Worm (Caenorhabditis elegans) whole organism, late embryonic: ENCODE results near the gene Y42A5A.5.

Source experiments
- C38D4.7 ChIP-seq: fragments of 200-800 bp; sonication (Bioruptor generic); optimal IDR thresholded peaks from 2 replicates; lab custom pipeline; 2018; ENCODE audit warnings: mild to moderate bottlenecking, missing genetic modification characterization, moderate library complexity, missing compliant biosample characterization
- F13H6.1 ChIP-seq: sonication (generic microtip); optimal IDR thresholded peaks from 2 replicates; lab custom pipeline; 2016; ENCODE audit warnings: missing genetic modification characterization, missing compliant biosample characterization
- Y22D7AL.16 ChIP-seq: sonication (generic microtip); optimal IDR thresholded peaks from 2 replicates; lab custom pipeline; 2016; ENCODE audit warnings: missing genetic modification characterization, missing compliant biosample characterization
- ahr-1 ChIP-seq: sonication (generic microtip); optimal IDR thresholded peaks from 2 replicates; lab custom pipeline; 2016; ENCODE audit warnings: missing genetic modification characterization, missing compliant biosample characterization
- ceh-14 ChIP-seq: sonication (generic microtip); optimal IDR thresholded peaks from 2 replicates; lab custom pipeline; 2016; ENCODE audit warnings: missing genotype, missing genetic modification characterization, missing compliant biosample characterization
- ceh-18 ChIP-seq: sonication (generic microtip); optimal IDR thresholded peaks from 2 replicates; lab custom pipeline; 2016; ENCODE audit warnings: missing genetic modification characterization, missing compliant biosample characterization
- ceh-2 ChIP-seq: sonication (generic microtip); optimal IDR thresholded peaks from 2 replicates; lab custom pipeline; 2016; ENCODE audit warnings: missing genotype, missing genetic modification characterization, missing compliant biosample characterization
- ceh-22 ChIP-seq: sonication (generic microtip); optimal IDR thresholded peaks from 2 replicates; lab custom pipeline; 2017; ENCODE audit warnings: missing biosample characterization, missing genetic modification characterization
- ceh-30 ChIP-seq: fragments of 150-350 bp; optimal IDR thresholded peaks from 2 replicates; lab custom pipeline; 2014; ENCODE audit warnings: missing biosample characterization, missing genetic modification characterization
- ceh-45 ChIP-seq: fragments of 200-800 bp; sonication (Bioruptor generic); IDR thresholded peaks from 2 replicates; pipeline ENCODE4 v1.3.6; 2022; ENCODE audit warnings: missing genetic modification reagents, missing genetic modification characterization, missing compliant biosample characterization
- ceh-9 ChIP-seq: sonication (generic microtip); optimal IDR thresholded peaks from 2 replicates; lab custom pipeline; 2016; ENCODE audit warnings: mild to moderate bottlenecking, missing genetic modification characterization, inconsistent platforms, missing compliant biosample characterization
- dmd-4 ChIP-seq: sonication (generic microtip); optimal IDR thresholded peaks from 2 replicates; lab custom pipeline; 2016; ENCODE audit warnings: borderline replicate concordance, missing genetic modification characterization, missing compliant biosample characterization
- elt-2 ChIP-seq: sonication (generic microtip); optimal IDR thresholded peaks from 2 replicates; lab custom pipeline; 2016; ENCODE audit warnings: missing genetic modification reagents, missing genetic modification characterization, missing compliant biosample characterization
- elt-4 ChIP-seq: sonication (generic microtip); optimal IDR thresholded peaks from 2 replicates; lab custom pipeline; 2016; ENCODE audit warnings: missing genetic modification characterization, missing compliant biosample characterization
- ets-4 ChIP-seq: sonication (generic microtip); optimal IDR thresholded peaks from 2 replicates; lab custom pipeline; 2016; ENCODE audit warnings: missing genetic modification characterization, missing compliant biosample characterization
- gmeb-2 ChIP-seq: sonication (generic microtip); optimal IDR thresholded peaks from 2 replicates; lab custom pipeline; 2016; ENCODE audit warnings: missing genetic modification characterization, inconsistent platforms, missing compliant biosample characterization
- hlh-30 ChIP-seq: sonication (generic microtip); optimal IDR thresholded peaks from 2 replicates; lab custom pipeline; 2017; ENCODE audit warnings: antibody characterized with exemption, missing genetic modification characterization, missing compliant biosample characterization; ENCODE audit not compliant: insufficient read depth
- hlh-6 ChIP-seq: sonication (generic microtip); optimal IDR thresholded peaks from 2 replicates; lab custom pipeline; 2016; ENCODE audit warnings: missing genotype, missing genetic modification characterization, missing compliant biosample characterization
- hlh-8 ChIP-seq: sonication (generic microtip); optimal IDR thresholded peaks from 2 replicates; lab custom pipeline; 2016; ENCODE audit warnings: missing genotype, missing genetic modification characterization, missing compliant biosample characterization
- lim-6 ChIP-seq: sonication (generic microtip); optimal IDR thresholded peaks from 2 replicates; lab custom pipeline; 2016; ENCODE audit warnings: missing genetic modification characterization, missing compliant biosample characterization
- lin-11 ChIP-seq: fragments of 200-800 bp; sonication (Bioruptor generic); optimal IDR thresholded peaks from 2 replicates; lab custom pipeline; 2018; ENCODE audit warnings: mild to moderate bottlenecking, missing genetic modification characterization, missing compliant biosample characterization
- madf-2 ChIP-seq: sonication (generic microtip); optimal IDR thresholded peaks from 2 replicates; lab custom pipeline; 2017; ENCODE audit warnings: missing genetic modification characterization, missing compliant biosample characterization
- nfya-1 ChIP-seq: sonication (generic microtip); optimal IDR thresholded peaks from 2 replicates; lab custom pipeline; 2017; ENCODE audit warnings: missing genetic modification characterization, mild to moderate bottlenecking, missing compliant biosample characterization, antibody characterized with exemption, moderate library complexity
- nhr-232 ChIP-seq: sonication (generic microtip); optimal IDR thresholded peaks from 2 replicates; lab custom pipeline; 2016; ENCODE audit warnings: missing genetic modification characterization, missing compliant biosample characterization
- pag-3 ChIP-seq: sonication (generic microtip); optimal IDR thresholded peaks from 2 replicates; lab custom pipeline; 2016; ENCODE audit warnings: missing compliant biosample characterization, missing genetic modification characterization, borderline replicate concordance
- pha-2 ChIP-seq: sonication (generic microtip); optimal IDR thresholded peaks from 2 replicates; lab custom pipeline; 2017; ENCODE audit warnings: mild to moderate bottlenecking, missing genetic modification characterization, missing compliant biosample characterization
- pha-4 ChIP-seq: fragments of 150-350 bp; optimal IDR thresholded peaks from 2 replicates; lab custom pipeline; 2018; ENCODE audit warnings: missing biosample characterization, missing genetic modification reagents, missing genetic modification characterization
- pros-1 ChIP-seq: fragments of 150-350 bp; optimal IDR thresholded peaks from 2 replicates; lab custom pipeline; 2014; ENCODE audit warnings: missing biosample characterization, missing genetic modification reagents, missing genetic modification characterization
- ref-2 ChIP-seq: sonication (generic microtip); optimal IDR thresholded peaks from 2 replicates; lab custom pipeline; 2016; ENCODE audit warnings: missing genetic modification characterization, missing compliant biosample characterization
- sdc-2 ChIP-seq: sonication (generic microtip); optimal IDR thresholded peaks from 2 replicates; lab custom pipeline; 2016; ENCODE audit warnings: missing genotype, missing genetic modification characterization, missing compliant biosample characterization
- syd-9 ChIP-seq: sonication (generic microtip); optimal IDR thresholded peaks from 2 replicates; lab custom pipeline; 2016; ENCODE audit warnings: mild to moderate bottlenecking, missing genetic modification characterization, moderate library complexity, missing compliant biosample characterization
- ttx-3 ChIP-seq: sonication (generic microtip); optimal IDR thresholded peaks from 2 replicates; lab custom pipeline; 2016; ENCODE audit warnings: missing genetic modification reagents, missing genetic modification characterization, missing compliant biosample characterization
- unc-55 ChIP-seq: sonication (generic microtip); optimal IDR thresholded peaks from 2 replicates; lab custom pipeline; 2017; ENCODE audit warnings: missing biosample characterization, missing genetic modification reagents, missing genetic modification characterization
- zip-5 ChIP-seq: sonication (generic microtip); optimal IDR thresholded peaks from 2 replicates; lab custom pipeline; 2016; ENCODE audit warnings: missing genetic modification characterization, missing compliant biosample characterization

The Y42A5A.5 gene

DNA sequence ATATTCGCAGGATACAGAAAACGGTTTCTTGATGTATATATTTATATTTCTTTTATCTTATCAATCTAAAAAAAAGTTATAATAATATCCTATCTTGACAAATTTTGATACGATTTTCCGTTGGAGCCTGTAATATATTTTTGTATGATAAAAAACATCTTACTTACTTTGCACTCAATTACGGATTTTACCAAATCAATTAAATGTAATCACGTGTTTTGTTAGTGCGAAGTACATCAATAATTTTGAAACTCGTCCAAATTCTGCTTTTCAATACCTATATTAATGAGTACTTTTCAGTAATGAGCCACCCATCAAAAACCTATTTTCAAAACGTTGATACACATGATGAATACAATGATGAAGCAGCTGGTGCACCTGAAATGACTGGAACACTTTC is 39.9 kb upstream of the Y42A5A.5 start, which contains the start of gene T19C4.1:
Gene T19C4.1 (plus strand): TSS at position 301 of the 400 bp plus-strand sequence.
- no peak for TF ChIP-seq hlh-30 (tag; lab: Kevin White, UChicago)
- TF ChIP-seq elt-2 (tag; lab: Kevin White, UChicago), result no peak
- no peak for TF ChIP-seq ceh-18
- TF ChIP-seq nfya-1, result no peak
- no peak for TF ChIP-seq pros-1
- TF ChIP-seq lim-6 (tag; lab: Kevin White, UChicago), result no peak

DNA sequence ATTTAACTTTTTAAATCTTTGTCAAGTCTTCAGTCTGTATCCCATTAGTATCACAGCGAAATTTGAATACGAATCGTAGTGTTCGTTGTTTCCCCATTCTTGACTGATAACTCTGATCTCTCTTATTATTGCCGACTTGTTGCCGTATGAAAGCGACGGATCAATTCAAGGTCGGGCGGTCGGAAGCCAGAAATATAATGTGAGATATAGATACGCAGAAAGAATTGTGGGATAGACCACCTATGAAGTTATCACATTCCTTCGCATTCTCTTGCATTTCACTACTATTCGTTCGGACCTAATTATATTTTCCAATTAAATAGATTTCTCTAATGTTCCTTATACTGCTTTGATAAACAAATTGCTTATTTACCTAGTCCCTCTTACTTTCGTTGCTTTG is 39.4 kb upstream of the Y42A5A.5 start:
- no peak for TF ChIP-seq ref-2 (tag; lab: Kevin White, UChicago)
- TF ChIP-seq, all 69 proteins: peak for 0

ce11 chrV:11147780-11148144 is 38.2 kb upstream of the Y42A5A.5 start:
- TF ChIP-seq F13H6.1 (no peak), ceh-22 (tag; lab: Kevin White, UChicago) (no peak), elt-2 (tag; lab: Kevin White, UChicago) (no peak), lim-6 (tag; lab: Kevin White, UChicago) (no peak), hlh-6 (tag; lab: Kevin White, UChicago) (no peak), nhr-232 (tag; lab: Kevin White, UChicago) (no peak), pha-2 (no peak), sdc-2 (tag; lab: Kevin White, UChicago) (no peak), ceh-9 (tag; lab: Kevin White, UChicago) (no peak), pros-1 (no peak), ceh-2 (tag; lab: Kevin White, UChicago) (no peak), lin-11 (tag; lab: Kevin White, UChicago) (no peak), pag-3 (no peak), ttx-3 (tag; lab: Kevin White, UChicago) (no peak), ceh-30 (no peak)

- TF ChIP-seq dmd-4 (tag; lab: Kevin White, UChicago) (no peak), syd-9 (tag; lab: Kevin White, UChicago) (no peak), gmeb-2 (no peak), zip-5 (tag; lab: Kevin White, UChicago) (no peak), unc-55 (GFP tag; lab: Kevin White, UChicago) (no peak), ceh-9 (tag; lab: Kevin White, UChicago) (no peak), pag-3 (no peak), pha-4 (tag; lab: Kevin White, UChicago) (no peak), nhr-232 (tag; lab: Kevin White, UChicago) (no peak), ets-4 (tag; lab: Kevin White, UChicago) (no peak), Y22D7AL.16 (no peak), elt-4 (tag; lab: Kevin White, UChicago) (no peak), C38D4.7 (GFP tag; lab: Kevin White, UChicago) (no peak), pha-2 (no peak), madf-2 (tag; lab: Kevin White, UChicago) (no peak), hlh-8 (tag; lab: Kevin White, UChicago) (no peak), ceh-14 (tag; lab: Kevin White, UChicago) (no peak), ceh-45 (no peak), ahr-1 (tag; lab: Kevin White, UChicago) (no peak), sdc-2 (tag; lab: Kevin White, UChicago) (no peak)
These were observed 37.6 kb upstream of the Y42A5A.5 start, which contains the start of the genes T19C4.24 and nlp-33 for ce11 chrV:11146958-11147779. Gene T19C4.24 (minus strand): TSS chrV:11147008. Gene nlp-33 (plus strand): TSS chrV:11147346.
